Fruit fly (Drosophila melanogaster): Measurements from ENCODE around the gene Mhc.

Gene Mhc

DNA sequence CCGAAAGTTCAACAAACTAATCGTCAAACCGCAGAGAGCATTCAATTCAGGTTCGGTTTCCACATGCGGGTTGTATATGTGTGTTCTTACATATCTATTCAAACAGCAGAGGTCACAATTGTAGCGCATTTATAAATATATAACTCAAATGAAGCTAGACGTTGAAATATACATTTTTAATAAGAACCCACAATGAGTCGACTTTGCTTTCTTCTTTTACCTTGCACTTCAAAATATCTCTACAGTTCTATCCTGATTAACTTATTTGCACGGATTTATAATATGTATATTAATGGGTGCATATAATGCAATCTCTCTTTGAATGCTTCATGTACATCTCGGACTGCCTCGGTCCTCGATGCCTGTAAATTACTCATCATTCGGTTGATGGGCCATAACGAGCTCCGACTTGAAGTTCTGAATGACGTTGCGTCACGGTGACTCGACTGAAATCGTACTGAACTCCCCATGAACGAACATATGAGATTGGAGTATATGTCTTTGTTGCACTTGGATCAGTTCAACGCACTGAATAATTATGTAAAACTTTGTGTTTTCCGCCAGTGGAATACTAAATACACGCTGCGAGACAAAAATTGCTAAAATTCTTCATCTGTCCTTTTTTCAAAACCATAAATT, 52.1 kb downstream of the Mhc start (continued):
- TF ChIP-seq Hr78 (GFP tag; optimal IDR thresholded peaks at IDR 0.05) (no peak), MTF-1 (GFP tag; optimal IDR thresholded peaks at IDR 0.05; ENCODE audit: borderline replicate concordance) (no peak), CG12155 (GFP tag; optimal IDR thresholded peaks at IDR 0.05) (no peak), gfzf (GFP tag; optimal IDR thresholded peaks at IDR 0.05) (no peak), sqz (GFP tag; optimal IDR thresholded peaks at IDR 0.05) (no peak), CG18476 (GFP tag; optimal IDR thresholded peaks at IDR 0.05) (peak; percentile 3), Sox102F (GFP tag; optimal IDR thresholded peaks at IDR 0.05) (peak; percentile 43), CG9817 (tag; optimal IDR thresholded peaks at IDR 0.05) (no peak), gcm (GFP tag; optimal IDR thresholded peaks at IDR 0.05) (peak; percentile 86), Oli (tag; optimal IDR thresholded peaks at IDR 0.05) (peak; percentile 42), CG3407 (GFP tag; optimal IDR thresholded peaks at IDR 0.05) (no peak), NfI (GFP tag; optimal IDR thresholded peaks at IDR 0.05) (peak; percentile 21), Bteb2 (GFP tag; optimal IDR thresholded peaks at IDR 0.05) (no peak), Atf-2 (GFP tag; optimal IDR thresholded peaks at IDR 0.05) (no peak), run (tag; optimal IDR thresholded peaks at IDR 0.05) (peak; percentile 42), wek (GFP tag; optimal IDR thresholded peaks at IDR 0.05) (no peak), BEAF-32 (GFP tag; optimal IDR thresholded peaks at IDR 0.05) (no peak), ems (GFP tag; optimal IDR thresholded peaks at IDR 0.05) (no peak), CG2889 (GFP tag; IDR thresholded peaks at IDR 0.05) (no peak), ro (GFP tag; IDR thresholded peaks at IDR 0.05) (no peak), Dip3 (GFP tag; optimal IDR thresholded peaks at IDR 0.05) (no peak), cas (GFP tag; IDR thresholded peaks at IDR 0.05) (no peak), ase (GFP tag; IDR thresholded peaks at IDR 0.05) (no peak), NC2α (GFP tag; optimal IDR thresholded peaks at IDR 0.05) (no peak), zfh1 (GFP tag; IDR thresholded peaks at IDR 0.05) (0 out of 3 replicates have a peak, but pooled peaks have one; percentile 10), amos (GFP tag; IDR thresholded peaks at IDR 0.05; ENCODE audit: partially characterized antibody) (no peak), CG17829 (tag; optimal IDR thresholded peaks at IDR 0.05) (peak; percentile 43), CG1024 (GFP tag; IDR thresholded peaks at IDR 0.05) (no peak), en (GFP tag; optimal IDR thresholded peaks at IDR 0.05) (no peak), prd (optimal IDR thresholded peaks at IDR 0.05) (no peak), prd (GFP tag; IDR thresholded peaks at IDR 0.05) (no peak), CG11456 (GFP tag; IDR thresholded peaks at IDR 0.05) (no peak), abd-A (tag; optimal IDR thresholded peaks at IDR 0.05) (no peak), CG17359 (tag; optimal IDR thresholded peaks at IDR 0.05) (peak; percentile 30), Hsf (GFP tag; optimal IDR thresholded peaks at IDR 0.05) (no peak), gem (tag; optimal IDR thresholded peaks at IDR 0.05) (peak; percentile 64), CG6175 (GFP tag; IDR thresholded peaks at IDR 0.05) (no peak), CG16813 (GFP tag; IDR thresholded peaks at IDR 0.05; ENCODE audit: partially characterized antibody) (no peak), nom (GFP tag; optimal IDR thresholded peaks at IDR 0.05) (peak; percentile 42), Lhr (GFP tag; optimal IDR thresholded peaks at IDR 0.05) (no peak), chm (GFP tag; IDR thresholded peaks at IDR 0.05) (no peak), CG14710 (tag; optimal IDR thresholded peaks at IDR 0.05) (peak; percentile 43), Dp (GFP tag; optimal IDR thresholded peaks at IDR 0.05) (no peak), Side (GFP tag; optimal IDR thresholded peaks at IDR 0.05) (no peak), lilli (GFP tag; optimal IDR thresholded peaks at IDR 0.05) (no peak), nerfin-2 (GFP tag; IDR thresholded peaks at IDR 0.05; ENCODE audit: partially characterized antibody) (no peak), pros (GFP tag; optimal IDR thresholded peaks at IDR 0.05) (no peak), ap (GFP tag; IDR thresholded peaks at IDR 0.05) (no peak), da (GFP tag; optimal IDR thresholded peaks at IDR 0.05) (no peak), knrl (GFP tag; IDR thresholded peaks at IDR 0.05; ENCODE audit: partially characterized antibody) (no peak)

Data from whole organism, embryonic.